In genomic region chr3L:18846272-18846741, dm6 we compare ENCODE assay signal across 5 fruit fly cellular contexts.
TF ChIP-seq lines count a peak whose summit lies in the region.

No protein-coding gene starts in this region.

- peak; percentile 80 for TF ChIP-seq CTCF in whole organism, embryonic (GFP tag; optimal IDR thresholded peaks at IDR 0.05; lab: Kevin White, UChicago)

TF ChIP-seq in whole organism, adult, 20 proteins besides CTCF, POLR2A, EP300 and RAD21:
- TF ChIP-seq pad (GFP tag; optimal IDR thresholded peaks at IDR 0.05; lab: Kevin White, UChicago) (peak; percentile 91), tj (GFP tag; optimal IDR thresholded peaks at IDR 0.05; lab: Kevin White, UChicago) (peak; percentile 58), CG14711 (tag; optimal IDR thresholded peaks at IDR 0.05; lab: Kevin White, UChicago) (no peak)

TF ChIP-seq in whole organism, embryonic, 481 proteins besides CTCF, POLR2A, EP300 and RAD21 (continues in another document):
- no peak for TF ChIP-seq sr (GFP tag; IDR thresholded peaks at IDR 0.05; lab: Robert Waterston, UW)
- TF ChIP-seq Dip3 (GFP tag; optimal IDR thresholded peaks at IDR 0.05; lab: Kevin White, UChicago), result no peak
- peak; percentile 10 for TF ChIP-seq tap (tag; optimal IDR thresholded peaks at IDR 0.05; lab: Kevin White, UChicago)
- TF ChIP-seq CG15269 (tag; optimal IDR thresholded peaks at IDR 0.05; lab: Kevin White, UChicago), result peak; percentile 13
- no peak for TF ChIP-seq salm (tag; optimal IDR thresholded peaks at IDR 0.05; lab: Kevin White, UChicago)
- peak; percentile 0 for TF ChIP-seq Jarid2 (GFP tag; optimal IDR thresholded peaks at IDR 0.05; lab: Kevin White, UChicago)
- TF ChIP-seq zfh2 (GFP tag; optimal IDR thresholded peaks at IDR 0.05; lab: Kevin White, UChicago), result no peak
- TF ChIP-seq Bgb (GFP tag; IDR thresholded peaks at IDR 0.05; lab: Robert Waterston, UW; ENCODE audit: partially characterized antibody), result peak; percentile 9; the same call in 1 of the 2 replicates
- peak; percentile 28 for TF ChIP-seq CG18262 (tag; optimal IDR thresholded peaks at IDR 0.05; lab: Kevin White, UChicago)
- TF ChIP-seq CG1529 (GFP tag; optimal IDR thresholded peaks at IDR 0.05; lab: Kevin White, UChicago), result no peak
- TF ChIP-seq Dref (GFP tag; IDR thresholded peaks at IDR 0.05; lab: Robert Waterston, UW), result no peak
- TF ChIP-seq CG6791 (GFP tag; IDR thresholded peaks at IDR 0.05; lab: Robert Waterston, UW; ENCODE audit: partially characterized antibody), result 0 out of 3 replicates have a peak, but pooled peaks have one; percentile 23
- TF ChIP-seq row (GFP tag; IDR thresholded peaks at IDR 0.05; lab: Robert Waterston, UW), result peak; percentile 30; the same call in 1 of the 3 replicates
- peak; percentile 14; the same call in 1 of the 3 replicates for TF ChIP-seq CG14860 (GFP tag; IDR thresholded peaks at IDR 0.05; lab: Robert Waterston, UW; ENCODE audit: partially characterized antibody)
- no peak for TF ChIP-seq NfI (GFP tag; optimal IDR thresholded peaks at IDR 0.05; lab: Kevin White, UChicago)
- TF ChIP-seq CG3163 (GFP tag; optimal IDR thresholded peaks at IDR 0.05; lab: Kevin White, UChicago), result peak; percentile 56
- peak; percentile 14 for TF ChIP-seq CG18599 (GFP tag; optimal IDR thresholded peaks at IDR 0.05; lab: Kevin White, UChicago)
- peak; percentile 34; the same call in 1 of the 2 replicates for TF ChIP-seq CG13287 (GFP tag; IDR thresholded peaks at IDR 0.05; lab: Robert Waterston, UW; ENCODE audit: partially characterized antibody)
- peak; percentile 38 for TF ChIP-seq sens (GFP tag; lab: Kevin White, UChicago)
- TF ChIP-seq gsb (GFP tag; IDR thresholded peaks at IDR 0.05; lab: Robert Waterston, UW), result no peak

TF ChIP-seq in whole organism, prepupa, 60 proteins besides CTCF, POLR2A, EP300 and RAD21:
- TF ChIP-seq dsx (GFP tag; optimal IDR thresholded peaks at IDR 0.05; lab: Kevin White, UChicago; ENCODE audit: poor library complexity, severe bottlenecking) (peak; percentile 74), CG6163 (GFP tag; IDR thresholded peaks at IDR 0.05; lab: Robert Waterston, UW) (no peak), topi (GFP tag; optimal IDR thresholded peaks at IDR 0.05; lab: Kevin White, UChicago) (no peak), CG34406 (GFP tag; optimal IDR thresholded peaks at IDR 0.05; lab: Kevin White, UChicago) (no peak), fkh (GFP tag; optimal IDR thresholded peaks at IDR 0.05; lab: Kevin White, UChicago) (peak; percentile 17), eg (GFP tag; IDR thresholded peaks at IDR 0.05; lab: Robert Waterston, UW) (no peak), cyc (GFP tag; optimal IDR thresholded peaks at IDR 0.05; lab: Kevin White, UChicago) (no peak), pdm3 (GFP tag; optimal IDR thresholded peaks at IDR 0.05; lab: Kevin White, UChicago) (no peak), CG15336 (GFP tag; IDR thresholded peaks at IDR 0.05; lab: Robert Waterston, UW) (0 out of 2 replicates have a peak, but pooled peaks have one; percentile 14), ss (GFP tag; optimal IDR thresholded peaks at IDR 0.05; lab: Kevin White, UChicago) (peak in 1 of 2 experiments; percentile 8), Sox14 (GFP tag; optimal IDR thresholded peaks at IDR 0.05; lab: Kevin White, UChicago) (no peak)

TF ChIP-seq in whole organism, pupa, 21 proteins besides CTCF, POLR2A, EP300 and RAD21:
- TF ChIP-seq Pif1A (GFP tag; optimal IDR thresholded peaks at IDR 0.05; lab: Kevin White, UChicago), result no peak
- TF ChIP-seq CG9948 (tag; optimal IDR thresholded peaks at IDR 0.05; lab: Kevin White, UChicago), result no peak
- no peak for TF ChIP-seq Snoo (tag; optimal IDR thresholded peaks at IDR 0.05; lab: Kevin White, UChicago)
- TF ChIP-seq Pif1B (GFP tag; optimal IDR thresholded peaks at IDR 0.05; lab: Kevin White, UChicago), result peak; percentile 3
- no peak for TF ChIP-seq CG14655 (GFP tag; optimal IDR thresholded peaks at IDR 0.05; lab: Kevin White, UChicago)
- TF ChIP-seq gl (tag; optimal IDR thresholded peaks at IDR 0.05; lab: Kevin White, UChicago), result no peak
- no peak for TF ChIP-seq CG32121 (GFP tag; IDR thresholded peaks at IDR 0.05; lab: Robert Waterston, UW)
- peak; percentile 70 for TF ChIP-seq D1 (tag; optimal IDR thresholded peaks at IDR 0.05; lab: Kevin White, UChicago)
- peak; percentile 61 for TF ChIP-seq CG8159 (tag; optimal IDR thresholded peaks at IDR 0.05; lab: Kevin White, UChicago)
- TF ChIP-seq EcR (GFP tag; optimal IDR thresholded peaks at IDR 0.05; lab: Kevin White, UChicago), result no peak
- no peak for TF ChIP-seq rn (GFP tag; IDR thresholded peaks at IDR 0.05; lab: Robert Waterston, UW)
- TF ChIP-seq fd96Ca (GFP tag; IDR thresholded peaks at IDR 0.05; lab: Robert Waterston, UW), result no peak
- no peak for TF ChIP-seq CG15710 (tag; optimal IDR thresholded peaks at IDR 0.05; lab: Kevin White, UChicago)
- no peak for TF ChIP-seq CG10348 (GFP tag; IDR thresholded peaks at IDR 0.05; lab: Robert Waterston, UW)
- no peak for TF ChIP-seq CG34367 (tag; optimal IDR thresholded peaks at IDR 0.05; lab: Kevin White, UChicago)
- no peak for TF ChIP-seq CG4496 (GFP tag; IDR thresholded peaks at IDR 0.05; lab: Robert Waterston, UW)
- no peak for TF ChIP-seq Ets98B (GFP tag; IDR thresholded peaks at IDR 0.05; lab: Robert Waterston, UW)
- no peak for TF ChIP-seq CG8301 (tag; optimal IDR thresholded peaks at IDR 0.05; lab: Kevin White, UChicago)
- TF ChIP-seq CG17806 (tag; optimal IDR thresholded peaks at IDR 0.05; lab: Kevin White, UChicago), result no peak
- TF ChIP-seq CG13204 (GFP tag; optimal IDR thresholded peaks at IDR 0.05; lab: Kevin White, UChicago), result no peak
- TF ChIP-seq CG12605 (GFP tag; IDR thresholded peaks at IDR 0.05; lab: Robert Waterston, UW), result no peak

TF ChIP-seq in whole organism, wandering third instar larva, 38 proteins besides CTCF, POLR2A, EP300 and RAD21:
- TF ChIP-seq Sp1 (GFP tag; optimal IDR thresholded peaks at IDR 0.05; lab: Kevin White, UChicago) (no peak), OdsH (GFP tag; optimal IDR thresholded peaks at IDR 0.05; lab: Kevin White, UChicago) (no peak), jim (GFP tag; optimal IDR thresholded peaks at IDR 0.05; lab: Kevin White, UChicago) (no peak), fru (GFP tag; optimal IDR thresholded peaks at IDR 0.05; lab: Kevin White, UChicago) (peak; percentile 96), Abd-B (GFP tag; optimal IDR thresholded peaks at IDR 0.05; lab: Kevin White, UChicago) (no peak), Rel (GFP tag; optimal IDR thresholded peaks at IDR 0.05; lab: Kevin White, UChicago) (no peak), Rel (tag; optimal IDR thresholded peaks at IDR 0.05; lab: Kevin White, UChicago) (no peak), Vsx2 (GFP tag; optimal IDR thresholded peaks at IDR 0.05; lab: Kevin White, UChicago; ENCODE audit: partially characterized antibody) (no peak), Myc (optimal IDR thresholded peaks at IDR 0.05; lab: Kevin White, UChicago) (no peak), rgr (GFP tag; optimal IDR thresholded peaks at IDR 0.05; lab: Kevin White, UChicago) (no peak), woc (GFP tag; optimal IDR thresholded peaks at IDR 0.05; lab: Kevin White, UChicago) (peak; percentile 2), Hr78 (GFP tag; optimal IDR thresholded peaks at IDR 0.05; lab: Kevin White, UChicago) (no peak), Dif (GFP tag; optimal IDR thresholded peaks at IDR 0.05; lab: Kevin White, UChicago; ENCODE audit: partially characterized antibody) (peak; percentile 70), tai (GFP tag; optimal IDR thresholded peaks at IDR 0.05; lab: Kevin White, UChicago) (no peak), Dfd (GFP tag; optimal IDR thresholded peaks at IDR 0.05; lab: Kevin White, UChicago) (no peak), dl (GFP tag; optimal IDR thresholded peaks at IDR 0.05; lab: Kevin White, UChicago; ENCODE audit: insufficient read depth in 1 of 2, partially characterized antibody in 2 of 2) (peak in 1 of 2 experiments; percentile 55)
